Worm (Caenorhabditis elegans) whole organism, early embryonic: Measurements from ENCODE around the gene Y73F8A.35.

Source experiments
- B0310.2 ChIP-seq: sonication (generic microtip); optimal IDR thresholded peaks from 2 replicates; lab custom pipeline; 2016; ENCODE audit warnings: mild to moderate bottlenecking, missing genetic modification characterization, missing compliant biosample characterization
- F13C5.2 ChIP-seq: sonication (generic microtip); optimal IDR thresholded peaks from 2 replicates; lab custom pipeline; 2017; ENCODE audit warnings: mild to moderate bottlenecking, missing genetic modification characterization, inconsistent platforms, missing compliant biosample characterization
- aly-1 ChIP-seq: sonication (generic microtip); optimal IDR thresholded peaks from 2 replicates; lab custom pipeline; 2016; ENCODE audit warnings: missing genetic modification characterization, missing compliant biosample characterization
- ama-1 ChIP-seq: fragments of 150-350 bp; optimal IDR thresholded peaks from 2 replicates; lab custom pipeline; 2014
- ceh-13 ChIP-seq: fragments of 200-800 bp; sonication (Bioruptor generic); optimal IDR thresholded peaks from 2 replicates; lab custom pipeline; 2018; ENCODE audit warnings: mild to moderate bottlenecking, missing genetic modification characterization, missing compliant biosample characterization
- ceh-36 ChIP-seq: sonication (generic microtip); optimal IDR thresholded peaks from 2 replicates; lab custom pipeline; 2016; ENCODE audit warnings: missing genetic modification characterization, inconsistent platforms, missing compliant biosample characterization
- ets-7 ChIP-seq: sonication (generic microtip); optimal IDR thresholded peaks from 2 replicates; lab custom pipeline; 2016; ENCODE audit warnings: missing genotype, missing genetic modification characterization, missing compliant biosample characterization
- flt-1 ChIP-seq: fragments of 200-800 bp; sonication (Bioruptor generic); IDR thresholded peaks from 2 replicates; pipeline ENCODE4 v1.3.6; 2022; ENCODE audit warnings: missing genetic modification characterization, missing compliant biosample characterization
- hmbx-1 ChIP-seq: sonication (generic microtip); optimal IDR thresholded peaks from 2 replicates; lab custom pipeline; 2016; ENCODE audit warnings: mild to moderate bottlenecking, missing genetic modification characterization, missing compliant biosample characterization
- hmg-4 ChIP-seq: fragments of 200-800 bp; sonication (Bioruptor generic); optimal IDR thresholded peaks from 2 replicates; lab custom pipeline; 2018; ENCODE audit warnings: mild to moderate bottlenecking, missing genetic modification characterization, missing compliant biosample characterization
- hnd-1 ChIP-seq: sonication (generic microtip); optimal IDR thresholded peaks from 2 replicates; lab custom pipeline; 2016; ENCODE audit warnings: missing genetic modification characterization, missing compliant biosample characterization
- pes-1 ChIP-seq: fragments of 200-800 bp; sonication (Bioruptor generic); IDR thresholded peaks from 2 replicates; pipeline ENCODE4 v1.3.6; 2022; ENCODE audit warnings: missing genetic modification reagents, missing genetic modification characterization, missing compliant biosample characterization
- scrt-1 ChIP-seq: fragments of 200-800 bp; sonication (Bioruptor generic); IDR thresholded peaks from 2 replicates; pipeline ENCODE4 v1.3.6; 2022; ENCODE audit warnings: missing genetic modification characterization, missing compliant biosample characterization
- sea-1 ChIP-seq: fragments of 200-800 bp; sonication (Bioruptor generic); conservative IDR thresholded peaks from 2 replicates; pipeline ENCODE4 v1.3.6; 2022; ENCODE audit warnings: missing genetic modification characterization, missing compliant biosample characterization
- tbx-11 ChIP-seq: fragments of 200-800 bp; sonication (Bioruptor generic); IDR thresholded peaks from 2 replicates; pipeline ENCODE4 v1.3.6; 2022; ENCODE audit warnings: missing genetic modification characterization, missing compliant biosample characterization
- tbx-37 ChIP-seq: fragments of 200-800 bp; sonication (Bioruptor generic); conservative IDR thresholded peaks from 2 replicates; pipeline ENCODE4 v1.3.6; 2022; ENCODE audit warnings: missing genetic modification reagents, missing genetic modification characterization, missing compliant biosample characterization
- tra-4 ChIP-seq: sonication (generic microtip); optimal IDR thresholded peaks from 2 replicates; lab custom pipeline; 2017; ENCODE audit warnings: missing genetic modification characterization, missing compliant biosample characterization

Gene Y73F8A.35

DNA sequence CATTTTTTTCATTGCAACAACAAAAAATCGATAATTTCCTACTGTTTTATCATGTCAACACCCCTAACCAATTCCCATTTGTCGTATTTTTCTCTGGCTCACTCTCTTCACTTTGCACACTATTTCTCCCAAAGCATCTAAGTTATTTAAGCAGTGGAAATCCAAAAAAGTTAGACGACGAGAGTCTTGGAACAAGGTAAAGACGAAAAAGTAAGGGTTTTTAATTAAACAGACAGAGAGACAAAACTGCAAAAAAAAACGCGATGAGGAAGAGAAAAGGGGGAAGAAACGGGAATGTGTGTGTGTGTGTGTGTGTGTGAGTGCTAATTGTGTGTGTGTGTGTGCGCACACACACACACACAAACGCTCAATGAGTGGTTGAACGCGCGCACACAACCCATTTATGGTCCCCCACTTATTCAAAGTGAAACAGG, 21.5 kb upstream of the Y73F8A.35 start:
- TF ChIP-seq pes-1 (GFP tag; lab: Robert Waterston, UW) (0 out of 2 replicates have a peak, but pooled peaks have one; percentile 51), tbx-37 (no peak), F13C5.2 (tag; lab: Kevin White, UChicago) (peak; percentile 61), ceh-13 (GFP tag; lab: Kevin White, UChicago) (no peak), hnd-1 (no peak)

ce11 chrIV:15559065-15559464, 19.3 kb upstream of the Y73F8A.35 start:
- no peak for TF ChIP-seq hmbx-1 (tag; lab: Kevin White, UChicago)
- TF ChIP-seq ceh-13 (GFP tag; lab: Kevin White, UChicago), result no peak
- no peak for TF ChIP-seq pes-1 (GFP tag; lab: Robert Waterston, UW)
- no peak for TF ChIP-seq ceh-36 (tag; lab: Kevin White, UChicago)
- TF ChIP-seq tbx-37, result no peak
- no peak for TF ChIP-seq hmg-4 (GFP tag; lab: Kevin White, UChicago)
- no peak for TF ChIP-seq tra-4 (tag; lab: Kevin White, UChicago)
- TF ChIP-seq flt-1, result no peak
- no peak for TF ChIP-seq ets-7 (tag; lab: Kevin White, UChicago)
- no peak for TF ChIP-seq tbx-11 (GFP tag; lab: Robert Waterston, UW)
- TF ChIP-seq scrt-1 (GFP tag; lab: Robert Waterston, UW), result no peak
- TF ChIP-seq hnd-1, result no peak
- TF ChIP-seq B0310.2 (tag; lab: Kevin White, UChicago), result no peak
- no peak for TF ChIP-seq ama-1
- TF ChIP-seq aly-1 (tag; lab: Kevin White, UChicago), result no peak
- TF ChIP-seq F13C5.2 (tag; lab: Kevin White, UChicago), result no peak
- TF ChIP-seq sea-1 (GFP tag; lab: Robert Waterston, UW), result no peak

ce11 chrIV:15554771-15555170, 15.0 kb upstream of the Y73F8A.35 start:
- TF ChIP-seq ceh-36 (tag; lab: Kevin White, UChicago), result no peak
- TF ChIP-seq tbx-11 (GFP tag; lab: Robert Waterston, UW), result no peak

DNA sequence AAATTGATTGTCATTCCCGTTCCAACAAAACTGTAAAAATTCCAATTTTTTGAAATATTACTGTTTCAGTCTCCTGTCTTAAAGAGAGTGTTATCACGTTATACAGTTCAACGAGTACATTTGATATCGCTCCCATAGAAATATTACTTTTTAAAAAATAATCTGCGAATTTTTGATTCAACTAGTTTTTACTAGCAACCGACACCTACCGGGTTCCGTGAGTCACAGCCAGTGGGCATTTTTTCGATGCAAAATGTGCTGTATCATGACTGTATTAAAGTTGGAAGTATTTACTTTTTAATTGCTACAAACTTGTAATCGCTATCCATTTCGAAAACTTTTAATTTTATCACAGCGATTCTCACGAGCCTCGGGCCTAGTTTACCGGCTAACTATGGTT, 2.4 kb downstream of the Y73F8A.35 start:
- TF ChIP-seq ceh-36 (tag; lab: Kevin White, UChicago) (no peak), tra-4 (tag; lab: Kevin White, UChicago) (no peak), hmg-4 (GFP tag; lab: Kevin White, UChicago) (no peak)

DNA sequence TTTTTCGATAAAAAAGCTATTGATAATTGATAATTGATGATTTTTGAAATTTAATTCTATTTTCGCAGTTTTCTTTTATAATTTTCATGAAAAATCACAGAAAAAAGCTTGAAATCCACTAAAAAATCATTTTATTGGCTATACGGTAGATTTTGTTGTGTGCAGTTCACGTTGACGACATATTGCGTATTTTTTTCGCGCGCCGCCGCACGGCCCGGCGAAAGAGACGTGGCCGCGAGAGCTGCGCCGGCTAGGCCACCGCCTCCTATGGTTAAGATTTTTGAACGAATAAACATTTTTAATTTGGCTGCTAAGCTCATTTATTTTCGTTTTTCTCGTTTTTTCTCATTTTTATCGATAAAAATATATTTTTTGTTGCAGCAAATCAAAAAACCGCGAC, 10.9 kb downstream of the Y73F8A.35 start:
- TF ChIP-seq pes-1 (GFP tag; lab: Robert Waterston, UW), result 0 out of 2 replicates have a peak, but pooled peaks have one; percentile 28

- no peak for TF ChIP-seq tra-4 (tag; lab: Kevin White, UChicago)
- TF ChIP-seq B0310.2 (tag; lab: Kevin White, UChicago), result no peak
- no peak for TF ChIP-seq hmg-4 (GFP tag; lab: Kevin White, UChicago)
- no peak for TF ChIP-seq sea-1 (GFP tag; lab: Robert Waterston, UW)
- TF ChIP-seq ama-1, result no peak
- TF ChIP-seq aly-1 (tag; lab: Kevin White, UChicago), result no peak
- TF ChIP-seq ets-7 (tag; lab: Kevin White, UChicago), result no peak
- TF ChIP-seq hmbx-1 (tag; lab: Kevin White, UChicago), result no peak
- no peak for TF ChIP-seq flt-1
- no peak for TF ChIP-seq F13C5.2 (tag; lab: Kevin White, UChicago)
- TF ChIP-seq pes-1 (GFP tag; lab: Robert Waterston, UW), result no peak
- TF ChIP-seq ceh-13 (GFP tag; lab: Kevin White, UChicago), result no peak
- TF ChIP-seq tbx-11 (GFP tag; lab: Robert Waterston, UW), result no peak
- TF ChIP-seq ceh-36 (tag; lab: Kevin White, UChicago), result no peak
- TF ChIP-seq hnd-1, result no peak
- no peak for TF ChIP-seq scrt-1 (GFP tag; lab: Robert Waterston, UW)
- no peak for TF ChIP-seq tbx-37
Measured at ce11 chrIV:15528234-15528633, 11.5 kb downstream of the Y73F8A.35 start, which contains the start of gene ari-1.4. Gene ari-1.4, minus strand, starts transcription at chrIV:15528528.

DNA sequence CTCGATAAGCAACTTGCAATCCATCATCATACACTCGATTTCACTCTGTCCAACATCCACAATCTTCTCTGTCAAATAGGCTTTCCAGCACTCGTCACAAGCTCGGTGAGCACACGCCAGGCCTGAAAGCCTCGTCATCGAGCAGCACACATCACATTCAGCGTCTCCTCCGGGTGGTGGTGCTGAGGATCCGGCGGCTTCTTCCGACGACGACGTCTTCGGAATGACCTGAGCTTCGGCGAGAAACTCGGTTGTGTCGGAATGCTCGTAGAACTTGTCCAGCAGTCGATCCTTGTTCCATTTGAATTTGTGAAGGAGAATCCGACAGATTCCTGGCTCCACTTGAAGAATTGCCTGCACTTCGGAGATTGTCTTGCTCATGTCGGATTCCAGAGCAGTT, 12.5 kb downstream of the Y73F8A.35 start:
- no peak for TF ChIP-seq F13C5.2 (tag; lab: Kevin White, UChicago)
- no peak for TF ChIP-seq hnd-1
- TF ChIP-seq scrt-1 (GFP tag; lab: Robert Waterston, UW), result no peak
- no peak for TF ChIP-seq tbx-11 (GFP tag; lab: Robert Waterston, UW)
- TF ChIP-seq pes-1 (GFP tag; lab: Robert Waterston, UW), result no peak
- TF ChIP-seq sea-1 (GFP tag; lab: Robert Waterston, UW), result no peak
- TF ChIP-seq aly-1 (tag; lab: Kevin White, UChicago), result no peak
- no peak for TF ChIP-seq ets-7 (tag; lab: Kevin White, UChicago)
- no peak for TF ChIP-seq ceh-36 (tag; lab: Kevin White, UChicago)
- TF ChIP-seq B0310.2 (tag; lab: Kevin White, UChicago), result no peak
- no peak for TF ChIP-seq tbx-37

DNA sequence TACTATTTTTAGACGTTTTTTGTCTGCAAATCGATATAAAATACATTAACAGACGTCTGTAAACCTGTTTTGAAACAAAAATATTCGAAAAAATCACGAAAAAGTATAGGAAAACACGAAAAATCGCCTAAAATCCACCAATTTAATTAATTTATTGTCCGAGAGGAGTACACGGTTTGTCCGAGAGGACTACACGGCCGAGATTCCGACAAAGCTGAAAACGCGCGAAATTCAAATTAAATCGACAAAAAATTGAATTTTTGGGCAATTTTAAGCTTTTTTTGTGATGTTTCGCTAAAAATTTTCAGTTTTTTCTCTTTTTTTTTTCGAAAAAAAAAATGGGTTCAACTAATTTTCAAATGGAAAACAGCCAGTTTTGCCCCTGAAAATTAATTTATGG, 13.3 kb downstream of the Y73F8A.35 start:
- TF ChIP-seq ets-7 (tag; lab: Kevin White, UChicago), result no peak
- no peak for TF ChIP-seq hnd-1
- no peak for TF ChIP-seq B0310.2 (tag; lab: Kevin White, UChicago)
- no peak for TF ChIP-seq ceh-36 (tag; lab: Kevin White, UChicago)
- TF ChIP-seq pes-1 (GFP tag; lab: Robert Waterston, UW), result peak; percentile 45; the same call in 1 of the 2 replicates
- TF ChIP-seq F13C5.2 (tag; lab: Kevin White, UChicago), result no peak
- peak; percentile 43; the same call in 1 of the 2 replicates for TF ChIP-seq tbx-37
- no peak for TF ChIP-seq hmg-4 (GFP tag; lab: Kevin White, UChicago)
- no peak for TF ChIP-seq ceh-13 (GFP tag; lab: Kevin White, UChicago)
- TF ChIP-seq tbx-11 (GFP tag; lab: Robert Waterston, UW), result no peak
- TF ChIP-seq hmbx-1 (tag; lab: Kevin White, UChicago), result no peak
- no peak for TF ChIP-seq tra-4 (tag; lab: Kevin White, UChicago)
